Fruit fly (Drosophila melanogaster) whole organism, embryonic: Measurements from ENCODE around the gene cnc.
A peak's percentile ranks its signal among the peaks of the same experiment; 100 is the strongest.

Experiments used
- Adf1 ChIP-seq: fragments of 200-800 bp; sonication (Bioruptor generic); IDR thresholded peaks from 2 replicates; pipeline ENCODE4 v1.3.6; 2022; ENCODE audit warnings: missing biosample characterization, missing genetic modification characterization
- CG10321 ChIP-seq: fragments of 200-800 bp; sonication (Bioruptor generic); IDR thresholded peaks from 2 replicates; pipeline ENCODE4 v1.3.6; 2022; ENCODE audit warnings: missing biosample characterization, missing genetic modification characterization
- CG12071 ChIP-seq: fragments of 200-800 bp; sonication (Bioruptor generic); optimal IDR thresholded peaks from 3 replicates; lab custom pipeline; 2018; ENCODE audit warnings: missing biosample characterization, mild to moderate bottlenecking, missing genetic modification characterization
- CG15479 ChIP-seq: fragments of 200-800 bp; sonication (Bioruptor generic); optimal IDR thresholded peaks from 3 replicates; lab custom pipeline; 2019; ENCODE audit warnings: missing biosample characterization, mild to moderate bottlenecking, missing genetic modification characterization, moderate library complexity
- CG15514 ChIP-seq: fragments of 200-800 bp; sonication (Bioruptor generic); optimal IDR thresholded peaks from 3 replicates; lab custom pipeline; 2017; ENCODE audit warnings: missing biosample characterization, missing genetic modification characterization, mild to moderate bottlenecking, moderate library complexity, missing genetic modification reagents
- CG18476 ChIP-seq: fragments of 200-800 bp; sonication (Bioruptor generic); optimal IDR thresholded peaks from 2 replicates; lab custom pipeline; 2016; ENCODE audit warnings: missing biosample characterization, mild to moderate bottlenecking, missing genetic modification characterization
- CG2116 ChIP-seq: fragments of 200-800 bp; sonication (Bioruptor generic); optimal IDR thresholded peaks from 3 replicates; lab custom pipeline; 2018; ENCODE audit warnings: missing biosample characterization, mild to moderate bottlenecking, missing genetic modification characterization
- CG31224 ChIP-seq: fragments of 200-800 bp; sonication (Bioruptor generic); IDR thresholded peaks from 2 replicates; pipeline ENCODE4 v1.3.6; 2022; ENCODE audit warnings: missing biosample characterization, missing genetic modification characterization
- CG32767 ChIP-seq: fragments of 200-800 bp; sonication (Bioruptor generic); IDR thresholded peaks from 2 replicates; pipeline ENCODE4 v1.3.6; 2022; ENCODE audit warnings: missing biosample characterization, missing genetic modification characterization
- CG33213 ChIP-seq: fragments of 200-800 bp; sonication (Bioruptor generic); optimal IDR thresholded peaks from 3 replicates; lab custom pipeline; 2016; ENCODE audit warnings: missing biosample characterization, missing genetic modification characterization
- CG34224 ChIP-seq: fragments of 200-800 bp; sonication (Bioruptor generic); IDR thresholded peaks from 3 replicates; pipeline ENCODE4 v1.3.6; 2022; ENCODE audit warnings: missing biosample characterization, missing genetic modification characterization; ENCODE audit not compliant: partially characterized antibody
- CG9609 ChIP-seq: fragments of 200-800 bp; sonication (Bioruptor generic); optimal IDR thresholded peaks from 3 replicates; lab custom pipeline; 2016; ENCODE audit warnings: missing biosample characterization, missing genetic modification characterization
- D ChIP-seq, 2 experiments: fragments of 200-800 bp in 1 of 2; fragments of >200 bp in 1 of 2; sonication (Bioruptor generic) in 1 of 2; optimal IDR thresholded peaks; 2 replicates in 1 of 2; 3 replicates in 1 of 2; lab custom pipeline; 2017; ENCODE audit warnings: mild to moderate bottlenecking in 1 of 2, missing biosample characterization in 1 of 2, missing genetic modification characterization in 1 of 2, missing genetic modification reagents in 1 of 2
- Dip3 ChIP-seq: fragments of 200-800 bp; sonication (Bioruptor generic); optimal IDR thresholded peaks from 3 replicates; lab custom pipeline; 2016; ENCODE audit warnings: missing biosample characterization, missing genetic modification characterization
- Ets65A ChIP-seq: fragments of 200-800 bp; sonication (Bioruptor generic); peaks from one replicate; lab custom pipeline; 2016; ENCODE audit warnings: missing biosample characterization, missing genetic modification characterization
- HLHmδ ChIP-seq: fragments of 200-800 bp; sonication (Bioruptor generic); optimal IDR thresholded peaks from 2 replicates; lab custom pipeline; 2018; ENCODE audit warnings: missing biosample characterization, mild to moderate bottlenecking, missing genetic modification characterization, moderate library complexity
- HmgD ChIP-seq: fragments of 200-800 bp; sonication (Bioruptor generic); optimal IDR thresholded peaks from 3 replicates; lab custom pipeline; 2016; ENCODE audit warnings: missing biosample characterization, missing genetic modification characterization
- Jarid2 ChIP-seq: fragments of 200-800 bp; sonication (Bioruptor generic); optimal IDR thresholded peaks from 3 replicates; lab custom pipeline; 2017; ENCODE audit warnings: mild to moderate bottlenecking, missing biosample characterization, missing genetic modification reagents, missing genetic modification characterization
- NfI ChIP-seq: fragments of 200-800 bp; sonication (Bioruptor generic); optimal IDR thresholded peaks from 3 replicates; lab custom pipeline; 2018; ENCODE audit warnings: missing biosample characterization, mild to moderate bottlenecking, missing genetic modification characterization, moderate library complexity
- Ptx1 ChIP-seq: fragments of 200-800 bp; sonication (Bioruptor generic); IDR thresholded peaks from 2 replicates; pipeline ENCODE4 v1.3.6; 2022; ENCODE audit warnings: missing biosample characterization, missing genetic modification characterization
- ato ChIP-seq: fragments of 200-800 bp; sonication (Bioruptor generic); IDR thresholded peaks from 2 replicates; pipeline ENCODE4 v1.3.6; 2022; ENCODE audit warnings: missing biosample characterization, missing genetic modification characterization; ENCODE audit not compliant: partially characterized antibody
- bcd ChIP-seq: fragments of 200-800 bp; sonication (Bioruptor generic); optimal IDR thresholded peaks from 2 replicates; lab custom pipeline; 2017; ENCODE audit warnings: missing biosample characterization, mild to moderate bottlenecking, missing genetic modification characterization
- cad ChIP-seq: fragments of >200 bp; optimal IDR thresholded peaks from 2 replicates; lab custom pipeline; 2017; ENCODE audit warnings: missing biosample characterization, missing genetic modification characterization
- cg ChIP-seq: fragments of 200-800 bp; sonication (Bioruptor generic); optimal IDR thresholded peaks from 3 replicates; lab custom pipeline; 2019; ENCODE audit warnings: missing biosample characterization, mild to moderate bottlenecking, missing genetic modification characterization, moderate library complexity
- da ChIP-seq: fragments of 200-800 bp; sonication (Bioruptor generic); optimal IDR thresholded peaks from 2 replicates; lab custom pipeline; 2016; ENCODE audit warnings: missing biosample characterization, missing genetic modification characterization
- emc ChIP-seq: fragments of 200-800 bp; sonication (Bioruptor generic); optimal IDR thresholded peaks from 2 replicates; lab custom pipeline; 2016; ENCODE audit warnings: missing biosample characterization, missing genetic modification characterization
- fd3F ChIP-seq: fragments of 200-800 bp; sonication (Bioruptor generic); optimal IDR thresholded peaks from 2 replicates; lab custom pipeline; 2018; ENCODE audit warnings: missing biosample characterization, mild to moderate bottlenecking, missing genetic modification characterization, moderate library complexity
- fd64A ChIP-seq: fragments of 200-800 bp; sonication (Bioruptor generic); optimal IDR thresholded peaks from 3 replicates; lab custom pipeline; 2018; ENCODE audit warnings: missing biosample characterization, mild to moderate bottlenecking, missing genetic modification characterization
- fru ChIP-seq: fragments of >200 bp; optimal IDR thresholded peaks from 2 replicates; lab custom pipeline; 2017
- kah ChIP-seq: fragments of 200-800 bp; sonication (Bioruptor generic); optimal IDR thresholded peaks from 2 replicates; lab custom pipeline; 2018; ENCODE audit warnings: missing biosample characterization, mild to moderate bottlenecking, missing genetic modification characterization
- kni ChIP-seq: fragments of 200-800 bp; sonication (Bioruptor generic); optimal IDR thresholded peaks from 3 replicates; lab custom pipeline; 2017; ENCODE audit warnings: mild to moderate bottlenecking, missing biosample characterization, missing genetic modification reagents, missing genetic modification characterization
- mirr ChIP-seq: fragments of 200-800 bp; sonication (Bioruptor generic); optimal IDR thresholded peaks from 3 replicates; lab custom pipeline; 2018; ENCODE audit warnings: missing biosample characterization, mild to moderate bottlenecking, missing genetic modification characterization
- nmo ChIP-seq: fragments of 200-800 bp; sonication (Bioruptor generic); optimal IDR thresholded peaks from 2 replicates; lab custom pipeline; 2018; ENCODE audit warnings: missing biosample characterization, mild to moderate bottlenecking, missing genetic modification characterization, moderate library complexity
- onecut ChIP-seq: fragments of 200-800 bp; sonication (Bioruptor generic); IDR thresholded peaks from 2 replicates; pipeline ENCODE4 v1.3.6; 2022; ENCODE audit warnings: missing biosample characterization, missing genetic modification characterization
- phol ChIP-seq: fragments of 200-800 bp; sonication (Bioruptor generic); optimal IDR thresholded peaks from 3 replicates; lab custom pipeline; 2018; ENCODE audit warnings: missing biosample characterization, mild to moderate bottlenecking, missing genetic modification characterization, moderate library complexity
- ro ChIP-seq: fragments of 200-800 bp; sonication (Bioruptor generic); IDR thresholded peaks from 2 replicates; pipeline ENCODE4 v1.3.6; 2022; ENCODE audit warnings: missing biosample characterization, missing genetic modification characterization
- sim ChIP-seq: fragments of 200-800 bp; sonication (Bioruptor generic); IDR thresholded peaks from 2 replicates; pipeline ENCODE4 v1.3.6; 2022; ENCODE audit warnings: missing biosample characterization, missing genetic modification characterization
- sob ChIP-seq: fragments of 200-800 bp; sonication (Bioruptor generic); IDR thresholded peaks from 2 replicates; pipeline ENCODE4 v1.3.6; 2022; ENCODE audit warnings: missing biosample characterization, missing genetic modification characterization
- sqz ChIP-seq: fragments of 200-800 bp; sonication (Bioruptor generic); optimal IDR thresholded peaks from 3 replicates; lab custom pipeline; 2018; ENCODE audit warnings: missing biosample characterization, mild to moderate bottlenecking, missing genetic modification characterization
- tll ChIP-seq, 2 experiments: fragments of 200-800 bp in 1 of 2; fragments of >200 bp in 1 of 2; sonication (Bioruptor generic) in 1 of 2; optimal IDR thresholded peaks; 2 replicates each; lab custom pipeline; 2017 to 2019; ENCODE audit warnings: missing biosample characterization in 2 of 2, missing genetic modification characterization in 2 of 2, mild to moderate bottlenecking in 1 of 2, moderate library complexity in 1 of 2
- zen ChIP-seq: fragments of 200-800 bp; sonication (Bioruptor generic); optimal IDR thresholded peaks from 3 replicates; lab custom pipeline; 2018; ENCODE audit warnings: missing biosample characterization, mild to moderate bottlenecking, missing genetic modification characterization, moderate library complexity
- zen2 ChIP-seq: fragments of 200-800 bp; sonication (Bioruptor generic); IDR thresholded peaks from 3 replicates; pipeline ENCODE4 v1.3.6; 2022; ENCODE audit warnings: missing biosample characterization, missing genetic modification characterization; ENCODE audit not compliant: partially characterized antibody

cnc gene

dm6 chr3R:23201122-23201521 is 25.4 kb downstream of the cnc start (continued):
- TF ChIP-seq sob = peak; percentile 28; the same call in 1 of the 2 replicates
- TF ChIP-seq fd64A = peak; percentile 31
- TF ChIP-seq CG12071 = peak; percentile 46
- TF ChIP-seq onecut (GFP tag; lab: Robert Waterston, UW) = peak; percentile 19; the same call in 1 of the 2 replicates
- no peak for TF ChIP-seq CG31224 (GFP tag; lab: Robert Waterston, UW)
- TF ChIP-seq fru = no peak
- TF ChIP-seq CG10321 (GFP tag; lab: Robert Waterston, UW) = peak; percentile 98
- TF ChIP-seq CG34224 (GFP tag; lab: Robert Waterston, UW) = peak; percentile 61; the same call in 1 of the 3 replicates
- TF ChIP-seq sqz (GFP tag; lab: Kevin White, UChicago) = peak; percentile 68
- TF ChIP-seq Jarid2 = peak; percentile 35
- TF ChIP-seq cg (GFP tag; lab: Kevin White, UChicago) = peak; percentile 96
- peak; percentile 75 for TF ChIP-seq CG15479
- no peak for TF ChIP-seq nmo (GFP tag; lab: Kevin White, UChicago)
- no peak for TF ChIP-seq ro (GFP tag; lab: Robert Waterston, UW)
- TF ChIP-seq mirr (GFP tag; lab: Kevin White, UChicago) = peak; percentile 42
- TF ChIP-seq sim (GFP tag; lab: Robert Waterston, UW) = 0 out of 2 replicates have a peak, but pooled peaks have one; percentile 35
- no peak for TF ChIP-seq Ptx1 (GFP tag; lab: Robert Waterston, UW)
- TF ChIP-seq HLHmδ (GFP tag; lab: Kevin White, UChicago) = peak; percentile 82
- 0 out of 3 replicates have a peak, but pooled peaks have one; percentile 36 for TF ChIP-seq zen2
- TF ChIP-seq Ets65A (GFP tag; lab: Kevin White, UChicago) = peak; percentile 39
- peak; percentile 87 for TF ChIP-seq phol (tag; lab: Kevin White, UChicago)
- TF ChIP-seq Adf1 = peak; percentile 99
- no peak for TF ChIP-seq kah (GFP tag; lab: Kevin White, UChicago)
- TF ChIP-seq HmgD (GFP tag; lab: Kevin White, UChicago) = peak; percentile 68
- peak; percentile 30 for TF ChIP-seq bcd (GFP tag; lab: Kevin White, UChicago)
- TF ChIP-seq NfI (GFP tag; lab: Kevin White, UChicago) = peak; percentile 9
- no peak for TF ChIP-seq CG2116 (GFP tag; lab: Kevin White, UChicago)
- no peak for TF ChIP-seq Dip3 (GFP tag; lab: Kevin White, UChicago)
- TF ChIP-seq CG33213 (GFP tag; lab: Kevin White, UChicago) = no peak
- TF ChIP-seq CG9609 (GFP tag; lab: Kevin White, UChicago) = no peak
- TF ChIP-seq kni (GFP tag; lab: Kevin White, UChicago) = peak; percentile 71
- no peak for TF ChIP-seq CG15514 (GFP tag; lab: Kevin White, UChicago)
- TF ChIP-seq CG32767 (GFP tag; lab: Robert Waterston, UW) = peak; percentile 64
- no peak for TF ChIP-seq da (GFP tag; lab: Kevin White, UChicago)
- TF ChIP-seq ato (GFP tag; lab: Robert Waterston, UW) = 0 out of 2 replicates have a peak, but pooled peaks have one; percentile 15
- TF ChIP-seq, all 482 proteins: peak for 67

- TF ChIP-seq fd3F (GFP tag; lab: Kevin White, UChicago) (no peak), zen (tag; lab: Kevin White, UChicago) (peak; percentile 93), emc (no peak), tll (GFP tag; optimal IDR thresholded peaks at IDR 0.05; lab: Kevin White, UChicago) (peak in 1 of 2 experiments; percentile 99), cad (GFP tag; lab: Kevin White, UChicago) (peak; percentile 83), CG18476 (GFP tag; lab: Kevin White, UChicago) (no peak), D (optimal IDR thresholded peaks at IDR 0.05; lab: Kevin White, UChicago) (peak; percentile 66), D (GFP tag; optimal IDR thresholded peaks at IDR 0.05; lab: Kevin White, UChicago) (no peak)
These were observed 30.8 kb downstream of the cnc start for dm6 chr3R:23195711-23196110.
